Worm (Caenorhabditis elegans) whole organism, mixed stage, embryonic: ENCODE measurements around the gene F26F12.5.

Experiments used
- M03D4.4 ChIP-seq: sonication (generic microtip); optimal IDR thresholded peaks from 2 replicates; lab custom pipeline; 2017; ENCODE audit warnings: mild to moderate bottlenecking, missing genetic modification characterization, missing compliant biosample characterization
- ceh-43 ChIP-seq: fragments of 200-800 bp; sonication (Bioruptor generic); optimal IDR thresholded peaks from 2 replicates; lab custom pipeline; 2018; ENCODE audit warnings: mild to moderate bottlenecking, missing genetic modification characterization, moderate library complexity, missing compliant biosample characterization
- lin-13 ChIP-seq: fragments of 150-350 bp; optimal IDR thresholded peaks from 2 replicates; lab custom pipeline; 2014; ENCODE audit warnings: missing biosample characterization, missing genetic modification characterization
- mab-5 ChIP-seq: fragments of 150-350 bp; optimal IDR thresholded peaks from 2 replicates; lab custom pipeline; 2014; ENCODE audit warnings: missing biosample characterization, missing genetic modification characterization
- nhr-237 ChIP-seq: fragments of 150-350 bp; optimal IDR thresholded peaks from 2 replicates; lab custom pipeline; 2014; ENCODE audit warnings: missing biosample characterization, missing genetic modification characterization
- nhr-28 ChIP-seq: fragments of 150-350 bp; optimal IDR thresholded peaks from 2 replicates; lab custom pipeline; 2014; ENCODE audit warnings: missing biosample characterization, missing genetic modification characterization
- nhr-76 ChIP-seq: sonication (generic microtip); optimal IDR thresholded peaks from 2 replicates; lab custom pipeline; 2017; ENCODE audit warnings: missing biosample characterization, missing genetic modification characterization
- pha-4 ChIP-seq: fragments of 150-350 bp; optimal IDR thresholded peaks from 2 replicates; lab custom pipeline; 2018; ENCODE audit warnings: missing biosample characterization, missing genetic modification reagents, missing genetic modification characterization
- snpc-4 ChIP-seq: fragments of 150-350 bp; optimal IDR thresholded peaks from 2 replicates; lab custom pipeline; 2014; ENCODE audit warnings: missing biosample characterization, missing genetic modification characterization
- sptf-1 ChIP-seq: sonication (generic microtip); optimal IDR thresholded peaks from 2 replicates; lab custom pipeline; 2017; ENCODE audit warnings: mild to moderate bottlenecking, missing genetic modification characterization, moderate library complexity, missing compliant biosample characterization
- tbx-8 ChIP-seq: fragments of 200-800 bp; sonication (Bioruptor generic); optimal IDR thresholded peaks from 2 replicates; lab custom pipeline; 2018; ENCODE audit warnings: mild to moderate bottlenecking, missing genetic modification characterization, moderate library complexity, missing compliant biosample characterization
- unc-120 ChIP-seq: sonication (generic microtip); optimal IDR thresholded peaks from 2 replicates; lab custom pipeline; 2017; ENCODE audit warnings: missing genetic modification characterization, missing compliant biosample characterization; ENCODE audit not compliant: poor library complexity, severe bottlenecking
- ztf-11 ChIP-seq: fragments of 150-350 bp; optimal IDR thresholded peaks from 2 replicates; lab custom pipeline; 2014; ENCODE audit warnings: missing biosample characterization, missing genetic modification characterization

- TF ChIP-seq lin-13 (tag; lab: Kevin White, UChicago) (no peak), nhr-76 (tag; lab: Kevin White, UChicago) (no peak), snpc-4 (tag; lab: Kevin White, UChicago) (no peak), nhr-237 (tag; lab: Kevin White, UChicago) (no peak), ceh-43 (GFP tag; lab: Kevin White, UChicago) (no peak), sptf-1 (tag; lab: Kevin White, UChicago) (no peak), unc-120 (tag; lab: Kevin White, UChicago) (no peak), pha-4 (no peak), M03D4.4 (no peak), mab-5 (tag; lab: Kevin White, UChicago) (no peak), ztf-11 (tag; lab: Kevin White, UChicago) (no peak), tbx-8 (no peak), nhr-28 (tag; lab: Kevin White, UChicago) (no peak)
These were observed 41.3 kb upstream of the F26F12.5 start, which contains the start of gene srd-15 for ce11 chrV:5906252-5906651.
